Worm (Caenorhabditis elegans) whole organism, young adult: ENCODE data around the gene dhs-28.
A peak's percentile ranks its signal among the peaks of the same experiment; 100 is the strongest.

ENCODE experiments used
- B0261.1 ChIP-seq: sonication (generic microtip); optimal IDR thresholded peaks from 2 replicates; lab custom pipeline; 2016; ENCODE audit warnings: mild to moderate bottlenecking, missing genetic modification characterization, moderate library complexity, missing compliant biosample characterization
- C06A6.2 ChIP-seq: fragments of 200-800 bp; sonication (Bioruptor generic); conservative IDR thresholded peaks from 2 replicates; pipeline ENCODE4 v1.3.6; 2022; ENCODE audit warnings: missing genetic modification characterization, missing compliant biosample characterization
- F52B5.7 ChIP-seq: sonication (generic microtip); optimal IDR thresholded peaks from 2 replicates; lab custom pipeline; 2016; ENCODE audit warnings: mild to moderate bottlenecking, missing genetic modification characterization, missing compliant biosample characterization
- Y53G8AR.9 ChIP-seq: fragments of 200-800 bp; sonication (Bioruptor generic); conservative IDR thresholded peaks from 2 replicates; pipeline ENCODE4 v1.3.6; 2022; ENCODE audit warnings: missing genetic modification reagents, missing genetic modification characterization, missing compliant biosample characterization
- Y67H2A.10 ChIP-seq: fragments of 200-800 bp; sonication (Bioruptor generic); conservative IDR thresholded peaks from 2 replicates; pipeline ENCODE4 v1.3.6; 2022; ENCODE audit warnings: missing genetic modification reagents, missing genetic modification characterization, missing compliant biosample characterization
- akir-1 ChIP-seq: fragments of 200-800 bp; sonication (Bioruptor generic); optimal IDR thresholded peaks from 2 replicates; lab custom pipeline; 2018; ENCODE audit warnings: mild to moderate bottlenecking, missing genetic modification characterization, moderate library complexity, missing compliant biosample characterization
- ama-1 ChIP-seq, 3 experiments: fragments of 150-350 bp in 1 of 3; sonication (generic microtip) in 2 of 3; optimal IDR thresholded peaks; 2 replicates each; lab custom pipeline; 2014 to 2018; ENCODE audit warnings: missing biosample characterization in 2 of 3, missing genetic modification characterization in 2 of 3, missing genetic modification reagents in 2 of 3
- atf-7 ChIP-seq: sonication (generic microtip); optimal IDR thresholded peaks from 2 replicates; lab custom pipeline; 2017; ENCODE audit warnings: mild to moderate bottlenecking, missing genetic modification characterization, missing compliant biosample characterization
- athp-1 ChIP-seq: sonication (generic microtip); optimal IDR thresholded peaks from 2 replicates; lab custom pipeline; 2017; ENCODE audit warnings: mild to moderate bottlenecking, missing genetic modification characterization, missing compliant biosample characterization
- attf-3 ChIP-seq: fragments of 200-800 bp; sonication (Bioruptor generic); conservative IDR thresholded peaks from 2 replicates; pipeline ENCODE4 v1.3.6; 2022; ENCODE audit warnings: missing genetic modification reagents, missing genetic modification characterization, missing compliant biosample characterization
- attf-5 ChIP-seq: fragments of 200-800 bp; sonication (Bioruptor generic); optimal IDR thresholded peaks from 2 replicates; lab custom pipeline; 2018; ENCODE audit warnings: mild to moderate bottlenecking, missing genetic modification characterization, missing compliant biosample characterization
- cebp-1 ChIP-seq, 2 experiments: fragments of 200-800 bp in 1 of 2; sonication (Bioruptor generic) in 1 of 2; sonication (generic microtip) in 1 of 2; IDR thresholded peaks in 1 of 2; optimal IDR thresholded peaks in 1 of 2; 2 replicates each; pipeline versions ENCODE4 v1.3.6 to Lab custom; 2017 to 2022; ENCODE audit warnings: missing compliant biosample characterization in 2 of 2, missing genetic modification characterization in 2 of 2, mild to moderate bottlenecking in 1 of 2, missing genetic modification reagents in 1 of 2, moderate library complexity in 1 of 2
- chd-7 ChIP-seq: sonication (generic microtip); optimal IDR thresholded peaks from 2 replicates; lab custom pipeline; 2016; ENCODE audit warnings: mild to moderate bottlenecking, missing genetic modification characterization, moderate library complexity, missing compliant biosample characterization
- egrh-3 ChIP-seq: fragments of 200-800 bp; sonication (Bioruptor generic); IDR thresholded peaks from 2 replicates; pipeline ENCODE4 v1.3.6; 2022; ENCODE audit warnings: missing genetic modification reagents, missing genetic modification characterization, missing compliant biosample characterization
- ets-4 ChIP-seq: fragments of 200-800 bp; sonication (Bioruptor generic); optimal IDR thresholded peaks from 2 replicates; lab custom pipeline; 2018; ENCODE audit warnings: mild to moderate bottlenecking, missing genetic modification characterization, missing compliant biosample characterization
- gei-17 ChIP-seq: fragments of 200-800 bp; sonication (Bioruptor generic); optimal IDR thresholded peaks from 2 replicates; lab custom pipeline; 2018; ENCODE audit warnings: mild to moderate bottlenecking, missing genetic modification characterization, missing compliant biosample characterization
- hmg-1.2 ChIP-seq: fragments of 200-800 bp; sonication (Bioruptor generic); IDR thresholded peaks from 2 replicates; pipeline ENCODE4 v1.3.6; 2022; ENCODE audit warnings: missing genetic modification reagents, missing genetic modification characterization, missing compliant biosample characterization
- lag-1 ChIP-seq: fragments of 200-800 bp; sonication (Bioruptor generic); IDR thresholded peaks from 2 replicates; pipeline ENCODE4 v1.3.6; 2022; ENCODE audit warnings: missing genetic modification reagents, missing genetic modification characterization, missing compliant biosample characterization
- let-526 ChIP-seq: fragments of 200-800 bp; sonication (Bioruptor generic); IDR thresholded peaks from 2 replicates; pipeline ENCODE4 v1.3.6; 2022; ENCODE audit warnings: missing genetic modification reagents, missing genetic modification characterization, missing compliant biosample characterization
- lin-35 ChIP-seq, 3 experiments: fragments of 150-350 bp in 2 of 3; sonication (generic microtip) in 1 of 3; optimal IDR thresholded peaks; 2 replicates each; lab custom pipeline; 2014 to 2018; ENCODE audit warnings: missing biosample characterization in 3 of 3, missing genetic modification characterization in 3 of 3, missing genetic modification reagents in 3 of 3
- lin-40 ChIP-seq: sonication (generic microtip); optimal IDR thresholded peaks from 2 replicates; lab custom pipeline; 2016; ENCODE audit warnings: missing genetic modification characterization, mild to moderate bottlenecking, missing compliant biosample characterization, missing genotype, missing genetic modification reagents
- lin-54 ChIP-seq: fragments of 200-800 bp; sonication (Bioruptor generic); optimal IDR thresholded peaks from 2 replicates; lab custom pipeline; 2018; ENCODE audit warnings: mild to moderate bottlenecking, missing genetic modification characterization, missing compliant biosample characterization
- lir-1 ChIP-seq: fragments of 200-800 bp; sonication (Bioruptor generic); conservative IDR thresholded peaks from 2 replicates; pipeline ENCODE4 v1.3.6; 2022; ENCODE audit warnings: missing genetic modification reagents, missing genetic modification characterization, missing compliant biosample characterization
- lsl-1 ChIP-seq: fragments of 200-800 bp; sonication (Bioruptor generic); optimal IDR thresholded peaks from 2 replicates; lab custom pipeline; 2018; ENCODE audit warnings: mild to moderate bottlenecking, missing genetic modification characterization, moderate library complexity, missing compliant biosample characterization
- madf-3 ChIP-seq: fragments of 200-800 bp; sonication (Bioruptor generic); IDR thresholded peaks from 2 replicates; pipeline ENCODE4 v1.3.6; 2022; ENCODE audit warnings: missing genetic modification reagents, missing genetic modification characterization, missing compliant biosample characterization
- mcd-1 ChIP-seq: fragments of 200-800 bp; sonication (Bioruptor generic); IDR thresholded peaks from 2 replicates; pipeline ENCODE4 v1.3.6; 2022; ENCODE audit warnings: missing genetic modification reagents, missing genetic modification characterization, missing compliant biosample characterization
- mes-4 ChIP-seq: sonication (generic microtip); optimal IDR thresholded peaks from 2 replicates; lab custom pipeline; 2016; ENCODE audit warnings: missing genotype, missing genetic modification characterization, missing compliant biosample characterization
- nhr-27 ChIP-seq: fragments of 200-800 bp; sonication (Bioruptor generic); optimal IDR thresholded peaks from 2 replicates; lab custom pipeline; 2018; ENCODE audit warnings: mild to moderate bottlenecking, missing genetic modification characterization, moderate library complexity, missing compliant biosample characterization
- nhr-80 ChIP-seq: sonication (generic microtip); optimal IDR thresholded peaks from 2 replicates; lab custom pipeline; 2016; ENCODE audit warnings: missing genetic modification characterization, missing compliant biosample characterization
- rcor-1 ChIP-seq: fragments of 200-800 bp; sonication (Bioruptor generic); IDR thresholded peaks from 2 replicates; pipeline ENCODE4 v1.3.6; 2022; ENCODE audit warnings: missing genetic modification reagents, missing genetic modification characterization, missing compliant biosample characterization
- sdz-38 ChIP-seq: sonication (generic microtip); optimal IDR thresholded peaks from 2 replicates; lab custom pipeline; 2016; ENCODE audit warnings: missing genotype, missing genetic modification characterization, missing compliant biosample characterization
- sea-2 ChIP-seq: fragments of 200-800 bp; sonication (Bioruptor generic); IDR thresholded peaks from 2 replicates; pipeline ENCODE4 v1.3.6; 2022; ENCODE audit warnings: missing genetic modification characterization, missing compliant biosample characterization
- snpc-1.3 ChIP-seq: sonication (generic microtip); optimal IDR thresholded peaks from 2 replicates; lab custom pipeline; 2017; ENCODE audit warnings: missing genetic modification characterization, mild to moderate bottlenecking, missing compliant biosample characterization, antibody characterized with exemption, moderate library complexity, missing genotype, missing genetic modification reagents; ENCODE audit not compliant: insufficient read depth
- snpc-4 ChIP-seq, 5 experiments: fragments of 150-350 bp in 1 of 5; sonication (generic microtip) in 4 of 5; optimal IDR thresholded peaks; 2 replicates each; lab custom pipeline; 2014 to 2018; ENCODE audit warnings: missing genetic modification characterization in 5 of 5, missing biosample characterization in 3 of 5, antibody characterized with exemption in 2 of 5, mild to moderate bottlenecking in 2 of 5, missing compliant biosample characterization in 2 of 5, missing genotype in 2 of 5, moderate library complexity in 2 of 5, missing genetic modification reagents in 1 of 5
- somi-1 ChIP-seq: fragments of 200-800 bp; sonication (Bioruptor generic); optimal IDR thresholded peaks from 2 replicates; lab custom pipeline; 2018; ENCODE audit warnings: mild to moderate bottlenecking, missing genetic modification characterization, missing compliant biosample characterization
- tbp1 ChIP-seq: fragments of 200-800 bp; sonication (Bioruptor generic); optimal IDR thresholded peaks from 2 replicates; lab custom pipeline; 2018; ENCODE audit warnings: mild to moderate bottlenecking, missing genetic modification characterization, missing compliant biosample characterization
- ztf-18 ChIP-seq: sonication (generic microtip); optimal IDR thresholded peaks from 2 replicates; lab custom pipeline; 2016; ENCODE audit warnings: missing genotype, mild to moderate bottlenecking, missing genetic modification characterization, missing compliant biosample characterization
- ztf-22 ChIP-seq: fragments of 200-800 bp; sonication (Bioruptor generic); optimal IDR thresholded peaks from 2 replicates; lab custom pipeline; 2018; ENCODE audit warnings: mild to moderate bottlenecking, missing genetic modification characterization, moderate library complexity, missing compliant biosample characterization

The dhs-28 gene

ce11 chrX:6804405-6804804, 13.8 kb upstream of the dhs-28 start:
- TF ChIP-seq C06A6.2 (GFP tag; lab: Robert Waterston, UW) (peak; percentile 44; the same call in 1 of the 2 replicates), ztf-22 (no peak)
- TF ChIP-seq, all 124 proteins: peak for 1

DNA sequence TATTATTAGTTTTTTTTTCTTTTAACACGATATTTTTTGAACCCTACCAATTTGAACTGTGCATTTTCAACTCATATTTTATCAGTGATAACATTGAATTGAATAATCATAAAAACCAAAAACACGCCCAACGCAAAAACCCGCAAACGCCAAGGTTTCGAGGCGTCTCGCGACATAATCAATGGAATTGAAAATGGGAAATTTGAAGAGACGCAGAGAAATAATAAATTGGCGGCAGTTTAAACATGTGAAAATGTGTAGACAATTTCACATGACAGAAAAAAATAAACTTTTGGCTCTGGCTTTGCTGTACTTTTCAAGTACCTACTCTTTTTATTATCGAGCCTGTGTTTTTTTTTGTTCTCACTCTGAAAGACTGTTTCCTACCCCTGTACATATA, 13.4 kb upstream of the dhs-28 start:
- TF ChIP-seq lir-1 (GFP tag; lab: Robert Waterston, UW) (no peak), let-526 (GFP tag; lab: Robert Waterston, UW) (no peak), cebp-1 (GFP tag; IDR thresholded peaks at IDR 0.05; lab: Robert Waterston, UW) (no peak), cebp-1 (tag; optimal IDR thresholded peaks at IDR 0.05; lab: Kevin White, UChicago) (peak; percentile 31), somi-1 (no peak), gei-17 (GFP tag; lab: Kevin White, UChicago) (no peak), chd-7 (tag; lab: Kevin White, UChicago) (no peak), F52B5.7 (tag; lab: Kevin White, UChicago) (no peak), B0261.1 (tag; lab: Kevin White, UChicago) (no peak), ztf-18 (tag; lab: Kevin White, UChicago) (no peak), lag-1 (GFP tag; lab: Robert Waterston, UW) (no peak), attf-5 (GFP tag; lab: Kevin White, UChicago) (peak; percentile 14), lin-54 (GFP tag; lab: Kevin White, UChicago) (peak; percentile 78), nhr-80 (tag; lab: Kevin White, UChicago) (peak; percentile 86), snpc-1.3 (tag; lab: Kevin White, UChicago) (no peak), Y67H2A.10 (0 out of 2 replicates have a peak, but pooled peaks have one; percentile 7), attf-3 (no peak), ama-1 (optimal IDR thresholded peaks at IDR 0.05; lab: Kevin White, UChicago) (peak; percentile 12), ama-1 (GFP tag; optimal IDR thresholded peaks at IDR 0.05; lab: Kevin White, UChicago) (no peak), Y53G8AR.9 (GFP tag; lab: Robert Waterston, UW) (0 out of 2 replicates have a peak, but pooled peaks have one; percentile 30), mcd-1 (GFP tag; lab: Robert Waterston, UW) (no peak), nhr-27 (tag; lab: Kevin White, UChicago) (no peak), madf-3 (GFP tag; lab: Robert Waterston, UW) (no peak), akir-1 (no peak), lin-35 (GFP tag; optimal IDR thresholded peaks at IDR 0.05; lab: Kevin White, UChicago) (peak in 1 of 3 experiments; percentile 78), atf-7 (tag; lab: Kevin White, UChicago) (no peak), snpc-4 (GFP tag; optimal IDR thresholded peaks at IDR 0.05; lab: Kevin White, UChicago) (no peak), snpc-4 (tag; optimal IDR thresholded peaks at IDR 0.05; lab: Kevin White, UChicago) (peak in 1 of 4 experiments; percentile 5), egrh-3 (no peak), hmg-1.2 (peak; percentile 61; the same call in 1 of the 2 replicates), lin-40 (peak; percentile 46), sea-2 (GFP tag; lab: Robert Waterston, UW) (no peak), ets-4 (GFP tag; lab: Kevin White, UChicago) (no peak), tbp1 (GFP tag; lab: Kevin White, UChicago) (peak; percentile 27), lsl-1 (GFP tag; lab: Kevin White, UChicago) (no peak), sdz-38 (tag; lab: Kevin White, UChicago) (no peak), athp-1 (tag; lab: Kevin White, UChicago) (no peak), mes-4 (tag; lab: Kevin White, UChicago) (no peak), rcor-1 (GFP tag; lab: Robert Waterston, UW) (no peak)
- TF ChIP-seq, all 124 proteins: peak for 12
